Fruit fly (Drosophila melanogaster): Measurements from ENCODE around the gene CG1924.

The CG1924 gene

dm6 chrX:12222890-12223345, 44.5 kb upstream of the CG1924 start (continued):
- peak; percentile 29 for TF ChIP-seq Jarid2 (GFP tag; optimal IDR thresholded peaks at IDR 0.05)
- TF ChIP-seq nerfin-1 (tag; optimal IDR thresholded peaks at IDR 0.05) = peak; percentile 51
- peak; percentile 65 for TF ChIP-seq twi (tag; optimal IDR thresholded peaks at IDR 0.05)
- no peak for TF ChIP-seq D19B (GFP tag; optimal IDR thresholded peaks at IDR 0.05)
- TF ChIP-seq jumu (GFP tag; optimal IDR thresholded peaks at IDR 0.05) = no peak
- peak; percentile 54 for TF ChIP-seq Rx (GFP tag; IDR thresholded peaks at IDR 0.05)
- TF ChIP-seq CG15696 (tag; optimal IDR thresholded peaks at IDR 0.05) = peak; percentile 62
- TF ChIP-seq sens (GFP tag) = peak; percentile 81
- TF ChIP-seq CG31388 (GFP tag; optimal IDR thresholded peaks at IDR 0.05) = no peak
- peak; percentile 59 for TF ChIP-seq CG6272 (GFP tag; IDR thresholded peaks at IDR 0.05)
- TF ChIP-seq CG10267 (tag; optimal IDR thresholded peaks at IDR 0.05) = peak; percentile 77
- TF ChIP-seq cg (GFP tag; optimal IDR thresholded peaks at IDR 0.05) = peak; percentile 68
- TF ChIP-seq CG9797 (GFP tag; optimal IDR thresholded peaks at IDR 0.05) = no peak
- TF ChIP-seq sd (tag; optimal IDR thresholded peaks at IDR 0.05) = peak; percentile 22
- TF ChIP-seq Usf (GFP tag; optimal IDR thresholded peaks at IDR 0.05) = peak; percentile 31
- peak; percentile 47; the same call in 1 of the 2 replicates for TF ChIP-seq seq (GFP tag; IDR thresholded peaks at IDR 0.05)
- TF ChIP-seq Sox100B (GFP tag; optimal IDR thresholded peaks at IDR 0.05) = peak; percentile 72
- TF ChIP-seq CG13624 (GFP tag; optimal IDR thresholded peaks at IDR 0.05) = no peak
- TF ChIP-seq ci (GFP tag; IDR thresholded peaks at IDR 0.05) = peak; percentile 83
- TF ChIP-seq dati (GFP tag; IDR thresholded peaks at IDR 0.05) = no peak
- TF ChIP-seq CG18764 (GFP tag; optimal IDR thresholded peaks at IDR 0.05) = peak; percentile 28
- no peak for TF ChIP-seq br (optimal IDR thresholded peaks at IDR 0.05)
- TF ChIP-seq CG8924 (tag; optimal IDR thresholded peaks at IDR 0.05) = peak; percentile 69
- TF ChIP-seq trh (GFP tag; optimal IDR thresholded peaks at IDR 0.05) = peak; percentile 31
- peak; percentile 64 for TF ChIP-seq ttk (GFP tag; IDR thresholded peaks at IDR 0.05)
- peak; percentile 68 for TF ChIP-seq CG18599 (GFP tag; optimal IDR thresholded peaks at IDR 0.05)

DNA sequence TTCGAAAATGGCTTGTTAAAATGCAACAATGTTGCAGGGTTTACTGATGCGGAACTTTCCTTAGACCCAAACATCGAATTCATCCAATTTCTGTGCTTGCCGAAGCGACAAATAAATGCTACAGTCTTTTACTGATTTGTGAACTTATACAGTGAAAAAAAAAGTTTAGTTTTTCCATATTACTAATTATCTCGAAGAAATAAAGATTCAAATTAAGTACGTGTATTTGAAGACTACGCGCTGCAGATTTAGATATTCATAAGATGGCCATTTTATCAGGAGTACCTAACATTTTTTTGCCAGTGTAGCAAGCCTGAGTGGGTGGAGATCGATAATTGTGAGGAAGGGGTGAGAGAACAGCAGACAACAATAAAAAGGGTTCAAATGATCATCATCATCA, 43.1 kb upstream of the CG1924 start:
- TF ChIP-seq CG7839 (tag; optimal IDR thresholded peaks at IDR 0.05) (peak; percentile 64), B-H1 (GFP tag; IDR thresholded peaks at IDR 0.05) (peak; percentile 44; the same call in 2 of the 3 replicates), CG43689 (GFP tag; IDR thresholded peaks at IDR 0.05) (no peak), Fer2 (tag; optimal IDR thresholded peaks at IDR 0.05) (no peak), CG4617 (GFP tag; optimal IDR thresholded peaks at IDR 0.05; ENCODE audit: borderline replicate concordance) (no peak), gsb (GFP tag; IDR thresholded peaks at IDR 0.05) (no peak), CG17829 (tag; optimal IDR thresholded peaks at IDR 0.05) (peak; percentile 80), fd102C (GFP tag; optimal IDR thresholded peaks at IDR 0.05) (no peak), corto (GFP tag; optimal IDR thresholded peaks at IDR 0.05) (no peak), fd64A (GFP tag; optimal IDR thresholded peaks at IDR 0.05) (no peak), Xrp1 (GFP tag; IDR thresholded peaks at IDR 0.05) (peak; percentile 78), CG9876 (GFP tag; optimal IDR thresholded peaks at IDR 0.05) (peak; percentile 2), vnd (GFP tag; IDR thresholded peaks at IDR 0.05; ENCODE audit: partially characterized antibody) (no peak), CG10565 (GFP tag; optimal IDR thresholded peaks at IDR 0.05) (no peak), D (optimal IDR thresholded peaks at IDR 0.05) (no peak), D (GFP tag; optimal IDR thresholded peaks at IDR 0.05) (peak; percentile 40), sug (tag; optimal IDR thresholded peaks at IDR 0.05) (no peak), CG13624 (GFP tag; optimal IDR thresholded peaks at IDR 0.05) (peak; percentile 58), HLH3B (GFP tag; IDR thresholded peaks at IDR 0.05) (peak; percentile 50), prd (optimal IDR thresholded peaks at IDR 0.05) (no peak), prd (GFP tag; IDR thresholded peaks at IDR 0.05) (peak; percentile 78), CG17328 (GFP tag; IDR thresholded peaks at IDR 0.05) (peak; percentile 66), crp (GFP tag; optimal IDR thresholded peaks at IDR 0.05) (no peak), Jarid2 (GFP tag; optimal IDR thresholded peaks at IDR 0.05) (no peak), dm (GFP tag; optimal IDR thresholded peaks at IDR 0.05) (no peak), gsb-n (tag; optimal IDR thresholded peaks at IDR 0.05) (no peak), CG12219 (GFP tag; optimal IDR thresholded peaks at IDR 0.05) (peak; percentile 8), gce (GFP tag; IDR thresholded peaks at IDR 0.05) (no peak)

Measured in whole organism, embryonic.